Fruit fly (Drosophila melanogaster): Measurements from ENCODE around the gene S-Lap2.
A peak's percentile ranks its signal among the peaks of the same experiment; 100 is the strongest.

The S-Lap2 gene

dm6 chr3L:8619588-8619987, at the start of gene S-Lap2:
Gene S-Lap2 (plus strand): TSS chr3L:8619888.
- no peak for TF ChIP-seq CTCF (optimal IDR thresholded peaks at IDR 0.05)
- no peak for TF ChIP-seq CG8478 (optimal IDR thresholded peaks at IDR 0.05)

- TF ChIP-seq CG8478 (optimal IDR thresholded peaks at IDR 0.05) (no peak), CTCF (optimal IDR thresholded peaks at IDR 0.05) (no peak)
Measured at dm6 chr3L:8575844-8576842, 43.5 kb upstream of the S-Lap2 start, which contains the start of the genes CG6638 and CG43078. Gene CG6638 (minus strand): TSS chr3L:8576078. Gene CG43078 (plus strand): TSS chr3L:8576808.

dm6 chr3L:8578470-8578869, 41.2 kb upstream of the S-Lap2 start:
- TF ChIP-seq CTCF (optimal IDR thresholded peaks at IDR 0.05), result no peak

- no peak for TF ChIP-seq CTCF (optimal IDR thresholded peaks at IDR 0.05)
- TF ChIP-seq CG8478 (optimal IDR thresholded peaks at IDR 0.05), result no peak
Measured at dm6 chr3L:8579513-8579912, 40.2 kb upstream of the S-Lap2 start.

dm6 chr3L:8580780-8581179, 38.9 kb upstream of the S-Lap2 start:
- no peak for TF ChIP-seq CTCF (optimal IDR thresholded peaks at IDR 0.05)
- TF ChIP-seq CG8478 (optimal IDR thresholded peaks at IDR 0.05), result no peak

dm6 chr3L:8582105-8582707, 37.5 kb upstream of the S-Lap2 start:
- TF ChIP-seq CTCF (optimal IDR thresholded peaks at IDR 0.05) (no peak), CG8478 (optimal IDR thresholded peaks at IDR 0.05) (no peak)

dm6 chr3L:8584086-8584485, 35.6 kb upstream of the S-Lap2 start:
- no peak for TF ChIP-seq CG8478 (optimal IDR thresholded peaks at IDR 0.05)
- TF ChIP-seq CTCF (optimal IDR thresholded peaks at IDR 0.05), result no peak

dm6 chr3L:8600752-8601433, 18.8 kb upstream of the S-Lap2 start, which contains the start of the genes Nelf-E and RpL14:
Gene Nelf-E (minus strand): TSS chr3L:8600879.
Gene RpL14 (plus strand): TSS chr3L:8601006.
- TF ChIP-seq CTCF (optimal IDR thresholded peaks at IDR 0.05) (peak; percentile 26 to 28), CG8478 (optimal IDR thresholded peaks at IDR 0.05) (no peak)

dm6 chr3L:8603880-8604692, 15.6 kb upstream of the S-Lap2 start, which contains the start of the genes CG5989 and CG6282:
Gene CG5989 (minus strand): TSS chr3L:8604149.
Gene CG6282 (plus strand): TSS chr3L:8604657.
- TF ChIP-seq CTCF (optimal IDR thresholded peaks at IDR 0.05) (peak; percentile 31 to 56), CG8478 (optimal IDR thresholded peaks at IDR 0.05) (no peak)

- TF ChIP-seq CTCF (optimal IDR thresholded peaks at IDR 0.05) (no peak), CG8478 (optimal IDR thresholded peaks at IDR 0.05) (no peak)
Measured at dm6 chr3L:8607449-8607848, 12.2 kb upstream of the S-Lap2 start.

- TF ChIP-seq CTCF (optimal IDR thresholded peaks at IDR 0.05) (no peak), CG8478 (optimal IDR thresholded peaks at IDR 0.05) (no peak)
Measured at dm6 chr3L:8616935-8617334, 2.8 kb upstream of the S-Lap2 start, which contains the start of gene S-Lap1. Gene S-Lap1 (plus strand): TSS chr3L:8617235.

dm6 chr3L:8621465-8621864, 1.8 kb downstream of the S-Lap2 start:
- TF ChIP-seq CG8478 (optimal IDR thresholded peaks at IDR 0.05) (no peak), CTCF (optimal IDR thresholded peaks at IDR 0.05) (no peak)

- TF ChIP-seq CG8478 (optimal IDR thresholded peaks at IDR 0.05) (no peak), CTCF (optimal IDR thresholded peaks at IDR 0.05) (no peak)
Measured at dm6 chr3L:8623702-8624421, 4.2 kb downstream of the S-Lap2 start, which contains the start of the genes GAPsec and Zasp66. Gene GAPsec (minus strand): TSS chr3L:8623901. Gene Zasp66 (plus strand): TSS chr3L:8624371.

Data from S2 (cell line).